Worm (Caenorhabditis elegans) whole organism, early embryonic: ENCODE data around the gene chat-1.

Experiments
- F13C5.2 ChIP-seq: sonication (generic microtip); optimal IDR thresholded peaks from 2 replicates; lab custom pipeline; 2017; ENCODE audit warnings: mild to moderate bottlenecking, missing genetic modification characterization, inconsistent platforms, missing compliant biosample characterization
- aly-1 ChIP-seq: sonication (generic microtip); optimal IDR thresholded peaks from 2 replicates; lab custom pipeline; 2016; ENCODE audit warnings: missing genetic modification characterization, missing compliant biosample characterization
- ama-1 ChIP-seq: fragments of 150-350 bp; optimal IDR thresholded peaks from 2 replicates; lab custom pipeline; 2014
- ceh-13 ChIP-seq: fragments of 200-800 bp; sonication (Bioruptor generic); optimal IDR thresholded peaks from 2 replicates; lab custom pipeline; 2018; ENCODE audit warnings: mild to moderate bottlenecking, missing genetic modification characterization, missing compliant biosample characterization
- scrt-1 ChIP-seq: fragments of 200-800 bp; sonication (Bioruptor generic); IDR thresholded peaks from 2 replicates; pipeline ENCODE4 v1.3.6; 2022; ENCODE audit warnings: missing genetic modification characterization, missing compliant biosample characterization
- tbx-11 ChIP-seq: fragments of 200-800 bp; sonication (Bioruptor generic); IDR thresholded peaks from 2 replicates; pipeline ENCODE4 v1.3.6; 2022; ENCODE audit warnings: missing genetic modification characterization, missing compliant biosample characterization
- tbx-37 ChIP-seq: fragments of 200-800 bp; sonication (Bioruptor generic); conservative IDR thresholded peaks from 2 replicates; pipeline ENCODE4 v1.3.6; 2022; ENCODE audit warnings: missing genetic modification reagents, missing genetic modification characterization, missing compliant biosample characterization

ce11 chrIV:4423885-4424284 is 23.2 kb upstream of the chat-1 start:
- TF ChIP-seq ama-1 (lab: Kevin White, UChicago) (no peak), F13C5.2 (tag; lab: Kevin White, UChicago) (no peak), aly-1 (tag; lab: Kevin White, UChicago) (no peak), tbx-11 (GFP tag; lab: Robert Waterston, UW) (no peak), scrt-1 (no peak), ceh-13 (GFP tag; lab: Kevin White, UChicago) (no peak), tbx-37 (GFP tag; lab: Robert Waterston, UW) (no peak)
